Worm (Caenorhabditis elegans) whole organism, L4 larva: Measurements from ENCODE around the gene C24D10.6.
A peak's percentile ranks its signal among the peaks of the same experiment; 100 is the strongest.

Experiments used
- D1046.2 ChIP-seq: fragments of 200-800 bp; sonication (Bioruptor generic); IDR thresholded peaks from 2 replicates; pipeline ENCODE4 v1.3.6; 2022; ENCODE audit warnings: missing genetic modification characterization, missing compliant biosample characterization
- Y75B8A.6 ChIP-seq: fragments of 200-800 bp; sonication (Bioruptor generic); IDR thresholded peaks from 2 replicates; pipeline ENCODE4 v1.3.6; 2022; ENCODE audit warnings: missing genetic modification reagents, missing genetic modification characterization, missing compliant biosample characterization
- ZK546.5 ChIP-seq, 2 experiments: sonication (generic microtip); optimal IDR thresholded peaks; 2 replicates each; lab custom pipeline; 2017; ENCODE audit warnings: missing biosample characterization in 2 of 2, missing genetic modification characterization in 2 of 2
- aha-1 ChIP-seq: fragments of 150-350 bp; peaks from one replicate; lab custom pipeline; 2014; ENCODE audit warnings: missing biosample characterization, missing genetic modification characterization
- ceh-28 ChIP-seq: fragments of 150-350 bp; optimal IDR thresholded peaks from 2 replicates; lab custom pipeline; 2014; ENCODE audit warnings: missing biosample characterization, missing genetic modification reagents, missing genetic modification characterization
- ceh-32 ChIP-seq: sonication (generic microtip); optimal IDR thresholded peaks from 2 replicates; lab custom pipeline; 2016; ENCODE audit warnings: mild to moderate bottlenecking, missing genetic modification characterization, missing compliant biosample characterization; ENCODE audit not compliant: poor library complexity
- ceh-44 ChIP-seq: fragments of 200-800 bp; sonication (Bioruptor generic); IDR thresholded peaks from 2 replicates; pipeline ENCODE4 v1.3.6; 2022; ENCODE audit warnings: missing genetic modification reagents, missing genetic modification characterization, missing compliant biosample characterization
- ces-1 ChIP-seq: fragments of 150-350 bp; sonication (generic microtip); optimal IDR thresholded peaks from 4 replicates; lab custom pipeline; 2014; ENCODE audit warnings: missing biosample characterization, missing genetic modification reagents, missing genetic modification characterization
- daf-12 ChIP-seq: fragments of 150-350 bp; optimal IDR thresholded peaks from 2 replicates; lab custom pipeline; 2014; ENCODE audit warnings: missing biosample characterization, missing genetic modification reagents, missing genetic modification characterization
- daf-16 ChIP-seq, 3 experiments: sonication (generic microtip); optimal IDR thresholded peaks; 2 replicates each; lab custom pipeline; 2016 to 2017; ENCODE audit warnings: missing genetic modification characterization in 3 of 3, missing genetic modification reagents in 3 of 3, mild to moderate bottlenecking in 2 of 3, missing compliant biosample characterization in 2 of 3, missing biosample characterization in 1 of 3, moderate library complexity in 1 of 3
- daf-19 ChIP-seq: fragments of 200-800 bp; sonication (Bioruptor generic); conservative IDR thresholded peaks from 2 replicates; pipeline ENCODE4 v1.3.6; 2022; ENCODE audit warnings: missing genetic modification characterization, missing compliant biosample characterization
- daf-8 ChIP-seq: fragments of 200-800 bp; sonication (Bioruptor generic); IDR thresholded peaks from 2 replicates; pipeline ENCODE4 v1.3.6; 2022; ENCODE audit warnings: missing genetic modification characterization, missing compliant biosample characterization
- dmd-6 ChIP-seq: fragments of 200-800 bp; sonication (Bioruptor generic); IDR thresholded peaks from 2 replicates; pipeline ENCODE4 v1.3.6; 2022; ENCODE audit warnings: missing genetic modification reagents, missing genetic modification characterization, missing compliant biosample characterization
- dmd-9 ChIP-seq: fragments of 200-800 bp; sonication (Bioruptor generic); IDR thresholded peaks from 2 replicates; pipeline ENCODE4 v1.3.6; 2022; ENCODE audit warnings: missing genetic modification reagents, missing genetic modification characterization, missing compliant biosample characterization
- duxl-1 ChIP-seq: sonication (generic microtip); optimal IDR thresholded peaks from 2 replicates; lab custom pipeline; 2016; ENCODE audit warnings: mild to moderate bottlenecking, missing genetic modification characterization, moderate library complexity, missing compliant biosample characterization; ENCODE audit not compliant: poor library complexity
- dve-1 ChIP-seq: sonication (generic microtip); optimal IDR thresholded peaks from 2 replicates; lab custom pipeline; 2017; ENCODE audit warnings: antibody characterized with exemption, mild to moderate bottlenecking, missing genetic modification characterization, missing compliant biosample characterization; ENCODE audit not compliant: insufficient read depth
- egl-27 ChIP-seq: sonication (generic microtip); optimal IDR thresholded peaks from 3 replicates; lab custom pipeline; 2017; ENCODE audit warnings: missing biosample characterization, missing genetic modification reagents, missing genetic modification characterization
- fkh-10 ChIP-seq: fragments of 150-350 bp; optimal IDR thresholded peaks from 2 replicates; lab custom pipeline; 2014; ENCODE audit warnings: missing biosample characterization, missing genetic modification reagents, missing genetic modification characterization
- fos-1 ChIP-seq: fragments of 150-350 bp; optimal IDR thresholded peaks from 2 replicates; lab custom pipeline; 2014; ENCODE audit warnings: missing biosample characterization, missing genetic modification characterization
- hif-1 ChIP-seq, 2 experiments: sonication (generic microtip); optimal IDR thresholded peaks; 2 replicates each; lab custom pipeline; 2016 to 2017; ENCODE audit warnings: missing compliant biosample characterization in 2 of 2, missing genetic modification characterization in 2 of 2, missing genetic modification reagents in 2 of 2, missing genotype in 2 of 2, mild to moderate bottlenecking in 1 of 2
- hlh-11 ChIP-seq: fragments of 200-800 bp; sonication (Bioruptor generic); optimal IDR thresholded peaks from 2 replicates; lab custom pipeline; 2018; ENCODE audit warnings: mild to moderate bottlenecking, missing genetic modification characterization, missing compliant biosample characterization
- hlh-30 ChIP-seq: sonication (generic microtip); optimal IDR thresholded peaks from 2 replicates; lab custom pipeline; 2017; ENCODE audit warnings: antibody characterized with exemption, mild to moderate bottlenecking, missing genetic modification characterization, missing compliant biosample characterization; ENCODE audit not compliant: insufficient read depth
- hmg-1.1 ChIP-seq: fragments of 200-800 bp; sonication (Bioruptor generic); IDR thresholded peaks from 2 replicates; pipeline ENCODE4 v1.3.6; 2022; ENCODE audit warnings: missing genetic modification reagents, missing genetic modification characterization, missing compliant biosample characterization
- jun-1 ChIP-seq: fragments of 150-350 bp; optimal IDR thresholded peaks from 2 replicates; lab custom pipeline; 2014; ENCODE audit warnings: missing biosample characterization, missing genetic modification reagents, missing genetic modification characterization
- lim-7 ChIP-seq: fragments of 200-800 bp; sonication (Bioruptor generic); IDR thresholded peaks from 2 replicates; pipeline ENCODE4 v1.3.6; 2022; ENCODE audit warnings: missing genetic modification characterization, missing compliant biosample characterization
- lin-1 ChIP-seq: fragments of 200-800 bp; sonication (Bioruptor generic); IDR thresholded peaks from 2 replicates; pipeline ENCODE4 v1.3.6; 2022; ENCODE audit warnings: missing genetic modification reagents, missing genetic modification characterization, missing compliant biosample characterization
- lin-29 ChIP-seq: fragments of 200-800 bp; sonication (Bioruptor generic); IDR thresholded peaks from 2 replicates; pipeline ENCODE4 v1.3.6; 2022; ENCODE audit warnings: missing genetic modification reagents, missing genetic modification characterization, missing compliant biosample characterization
- lin-39 ChIP-seq: fragments of 150-350 bp; optimal IDR thresholded peaks from 2 replicates; lab custom pipeline; 2014; ENCODE audit warnings: missing biosample characterization, missing genetic modification reagents, missing genetic modification characterization
- lsy-2 ChIP-seq, 2 experiments: fragments of 150-350 bp in 1 of 2; sonication (generic microtip) in 1 of 2; optimal IDR thresholded peaks; 2 replicates each; lab custom pipeline; 2014 to 2017; ENCODE audit warnings: missing biosample characterization in 2 of 2, missing genetic modification characterization in 2 of 2
- mep-1 ChIP-seq: fragments of 150-350 bp; sonication (generic microtip); optimal IDR thresholded peaks from 3 replicates; lab custom pipeline; 2014; ENCODE audit warnings: missing biosample characterization, missing genetic modification characterization
- mes-2 ChIP-seq: sonication (generic microtip); optimal IDR thresholded peaks from 2 replicates; lab custom pipeline; 2016; ENCODE audit warnings: missing genotype, mild to moderate bottlenecking, missing genetic modification characterization, missing compliant biosample characterization; ENCODE audit not compliant: poor library complexity, severe bottlenecking
- mxl-2 ChIP-seq: fragments of 200-800 bp; sonication (Bioruptor generic); conservative IDR thresholded peaks from 2 replicates; pipeline ENCODE4 v1.3.6; 2022; ENCODE audit warnings: missing genetic modification reagents, missing genetic modification characterization, missing compliant biosample characterization
- mxl-3 ChIP-seq: fragments of 200-800 bp; sonication (Bioruptor generic); optimal IDR thresholded peaks from 2 replicates; lab custom pipeline; 2018; ENCODE audit warnings: mild to moderate bottlenecking, missing genetic modification characterization, missing compliant biosample characterization
- nhr-10 ChIP-seq: fragments of 150-350 bp; optimal IDR thresholded peaks from 2 replicates; lab custom pipeline; 2014; ENCODE audit warnings: missing biosample characterization, missing genetic modification characterization
- nhr-102 ChIP-seq: sonication (generic microtip); optimal IDR thresholded peaks from 2 replicates; lab custom pipeline; 2016; ENCODE audit warnings: mild to moderate bottlenecking, missing genetic modification characterization, moderate library complexity, missing compliant biosample characterization
- nhr-11 ChIP-seq: fragments of 150-350 bp; optimal IDR thresholded peaks from 2 replicates; lab custom pipeline; 2014; ENCODE audit warnings: missing biosample characterization, missing genetic modification characterization
- nhr-28 ChIP-seq: fragments of 150-350 bp; optimal IDR thresholded peaks from 2 replicates; lab custom pipeline; 2014; ENCODE audit warnings: missing biosample characterization, missing genetic modification characterization
- nhr-42 ChIP-seq: fragments of 200-800 bp; sonication (Bioruptor generic); IDR thresholded peaks from 2 replicates; pipeline ENCODE4 v1.3.6; 2022; ENCODE audit warnings: missing genetic modification characterization, missing compliant biosample characterization
- nhr-76 ChIP-seq: fragments of 150-350 bp; optimal IDR thresholded peaks from 2 replicates; lab custom pipeline; 2014; ENCODE audit warnings: missing biosample characterization, missing genetic modification characterization
- nhr-77 ChIP-seq: fragments of 150-350 bp; optimal IDR thresholded peaks from 2 replicates; lab custom pipeline; 2014; ENCODE audit warnings: missing biosample characterization, missing genetic modification characterization
- php-3 ChIP-seq: fragments of 200-800 bp; sonication (Bioruptor generic); IDR thresholded peaks from 2 replicates; pipeline ENCODE4 v1.3.6; 2022; ENCODE audit warnings: missing genetic modification reagents, missing genetic modification characterization, missing compliant biosample characterization
- pqm-1 ChIP-seq: sonication (generic microtip); optimal IDR thresholded peaks from 2 replicates; lab custom pipeline; 2017; ENCODE audit warnings: missing biosample characterization, missing genetic modification characterization
- saeg-2 ChIP-seq: fragments of 200-800 bp; sonication (Bioruptor generic); IDR thresholded peaks from 2 replicates; pipeline ENCODE4 v1.3.6; 2022; ENCODE audit warnings: missing genetic modification reagents, missing genetic modification characterization, missing compliant biosample characterization
- snpc-1.2 ChIP-seq: fragments of 200-800 bp; sonication (Bioruptor generic); IDR thresholded peaks from 2 replicates; pipeline ENCODE4 v1.3.6; 2022; ENCODE audit warnings: missing genetic modification reagents, missing genetic modification characterization, missing compliant biosample characterization
- snpc-4 ChIP-seq: fragments of 150-350 bp; optimal IDR thresholded peaks from 2 replicates; lab custom pipeline; 2014; ENCODE audit warnings: missing biosample characterization, missing genetic modification characterization
- unc-39 ChIP-seq: sonication (generic microtip); optimal IDR thresholded peaks from 2 replicates; lab custom pipeline; 2017; ENCODE audit warnings: missing biosample characterization, missing genetic modification characterization
- unc-62 ChIP-seq, 3 experiments: fragments of 150-350 bp in 1 of 3; sonication (generic microtip); optimal IDR thresholded peaks in 2 of 3; peaks in 1 of 3; 1 replicate in 1 of 3; 2 replicates in 2 of 3; lab custom pipeline; 2014 to 2017; ENCODE audit warnings: missing biosample characterization in 3 of 3, missing genetic modification characterization in 3 of 3, missing genetic modification reagents in 3 of 3, missing genotype in 1 of 3
- ztf-7 ChIP-seq: fragments of 150-350 bp; optimal IDR thresholded peaks from 2 replicates; lab custom pipeline; 2014; ENCODE audit warnings: missing biosample characterization, missing genetic modification characterization

The C24D10.6 gene

ce11 chrIV:5133791-5134370 lies 26.2 kb downstream of the C24D10.6 start:
- TF ChIP-seq ceh-32 (tag; lab: Kevin White, UChicago) (no peak), fkh-10 (no peak), unc-39 (tag; lab: Kevin White, UChicago) (no peak), pqm-1 (tag; lab: Kevin White, UChicago) (peak; percentile 80), unc-62 (GFP tag; optimal IDR thresholded peaks at IDR 0.05 in 1 of 2; lab: Kevin White, UChicago) (no peak), unc-62 (tag; optimal IDR thresholded peaks at IDR 0.05; lab: Kevin White, UChicago) (no peak), nhr-76 (tag; lab: Kevin White, UChicago) (no peak), daf-8 (GFP tag; lab: Robert Waterston, UW) (no peak), jun-1 (tag; lab: Kevin White, UChicago) (no peak), nhr-102 (tag; lab: Kevin White, UChicago) (no peak), ZK546.5 (tag; optimal IDR thresholded peaks at IDR 0.05; lab: Kevin White, UChicago) (no peak), Y75B8A.6 (GFP tag; lab: Robert Waterston, UW) (no peak), lim-7 (GFP tag; lab: Robert Waterston, UW) (no peak), php-3 (GFP tag; lab: Robert Waterston, UW) (no peak), mxl-3 (GFP tag; lab: Kevin White, UChicago) (peak; percentile 54), lin-39 (tag; lab: Kevin White, UChicago) (no peak), saeg-2 (GFP tag; lab: Robert Waterston, UW) (no peak), daf-16 (GFP tag; optimal IDR thresholded peaks at IDR 0.05; lab: Kevin White, UChicago) (no peak), daf-16 (tag; optimal IDR thresholded peaks at IDR 0.05; lab: Kevin White, UChicago) (peak; percentile 61), mes-2 (tag; lab: Kevin White, UChicago) (no peak), daf-19 (no peak), ces-1 (GFP tag; lab: Kevin White, UChicago) (no peak), hif-1 (tag; optimal IDR thresholded peaks at IDR 0.05; lab: Kevin White, UChicago) (peak in 1 of 2 experiments; percentile 37), nhr-11 (peak; percentile 6), lin-29 (GFP tag; lab: Robert Waterston, UW) (no peak), daf-12 (no peak), hlh-11 (tag; lab: Kevin White, UChicago) (peak; percentile 62), D1046.2 (GFP tag; lab: Robert Waterston, UW) (no peak), dmd-6 (peak; percentile 34; the same call in 1 of the 2 replicates), dve-1 (tag; lab: Kevin White, UChicago) (peak; percentile 29), ztf-7 (tag; lab: Kevin White, UChicago) (no peak), nhr-77 (tag; lab: Kevin White, UChicago) (peak; percentile 47), nhr-42 (GFP tag; lab: Robert Waterston, UW) (no peak), lin-1 (GFP tag; lab: Robert Waterston, UW) (no peak), hmg-1.1 (no peak), mep-1 (no peak), ceh-44 (GFP tag; lab: Robert Waterston, UW) (no peak), egl-27 (tag; lab: Kevin White, UChicago) (no peak), lsy-2 (tag; optimal IDR thresholded peaks at IDR 0.05; lab: Kevin White, UChicago) (peak in 1 of 2 experiments; percentile 15), aha-1 (tag; lab: Kevin White, UChicago) (peak; percentile 81), ceh-28 (tag; lab: Kevin White, UChicago) (no peak), fos-1 (tag; lab: Kevin White, UChicago) (no peak), nhr-10 (no peak), snpc-4 (tag; lab: Kevin White, UChicago) (no peak), mxl-2 (GFP tag; lab: Robert Waterston, UW) (no peak), nhr-28 (tag; lab: Kevin White, UChicago) (peak; percentile 69), hlh-30 (tag; lab: Kevin White, UChicago) (peak; percentile 57), snpc-1.2 (no peak), dmd-9 (GFP tag; lab: Robert Waterston, UW) (no peak), duxl-1 (tag; lab: Kevin White, UChicago) (no peak)
